Worm (Caenorhabditis elegans): ENCODE measurements around the gene C26B2.2.

The C26B2.2 gene

DNA sequence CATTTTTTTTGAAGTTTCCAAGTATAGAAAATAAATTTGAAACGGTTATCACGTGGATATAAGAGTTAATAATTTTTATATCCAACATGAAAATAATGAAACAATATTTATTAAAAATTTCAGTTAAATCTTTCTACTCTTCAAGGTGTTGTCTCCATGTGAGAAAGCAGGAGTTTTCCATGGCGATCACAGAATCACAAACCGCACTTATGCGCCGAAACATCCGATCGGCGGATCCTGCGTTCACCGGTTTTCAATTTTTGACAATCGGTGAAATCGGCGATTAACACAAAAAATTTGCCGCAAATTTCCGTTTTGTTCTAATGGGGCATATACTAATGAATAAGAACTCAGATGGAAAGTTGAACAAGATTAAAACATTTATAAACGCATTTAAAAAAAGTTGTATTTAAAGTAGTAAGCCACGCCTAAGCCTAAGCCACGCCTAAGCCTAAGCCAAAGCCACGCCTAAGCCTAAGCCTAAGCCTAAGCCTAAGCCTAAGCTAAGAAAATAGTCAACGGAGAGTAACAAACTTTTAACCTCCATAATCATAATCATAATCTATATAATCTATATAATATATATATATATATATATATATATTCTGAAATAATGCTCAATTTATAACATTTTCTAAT, at the start of gene C26B2.2:
TSS of gene C26B2.2 (minus strand) at position 88 of the 639 bp plus-strand sequence.
- TF ChIP-seq sea-2 (GFP tag; optimal IDR thresholded peaks at IDR 0.05), result no peak
- TF ChIP-seq aly-2 (tag; optimal IDR thresholded peaks at IDR 0.05), result no peak
- TF ChIP-seq nhr-77 (tag; optimal IDR thresholded peaks at IDR 0.05), result no peak
- no peak for TF ChIP-seq fkh-10 (GFP tag; optimal IDR thresholded peaks at IDR 0.05)
- TF ChIP-seq elt-2 (tag; optimal IDR thresholded peaks at IDR 0.05), result no peak
- TF ChIP-seq elt-1 (tag; optimal IDR thresholded peaks at IDR 0.05), result no peak
- TF ChIP-seq egl-5 (tag; optimal IDR thresholded peaks at IDR 0.05), result no peak
- no peak for TF ChIP-seq nhr-11 (tag; optimal IDR thresholded peaks at IDR 0.05)
- no peak for TF ChIP-seq nfya-1 (tag; optimal IDR thresholded peaks at IDR 0.05; ENCODE audit: insufficient read depth)
- no peak for TF ChIP-seq ceh-82 (tag; optimal IDR thresholded peaks at IDR 0.05)
- TF ChIP-seq ztf-4 (tag; optimal IDR thresholded peaks at IDR 0.05), result no peak
- no peak for TF ChIP-seq lsy-12 (tag; optimal IDR thresholded peaks at IDR 0.05)
- TF ChIP-seq ama-1 (optimal IDR thresholded peaks at IDR 0.05), result no peak

DNA sequence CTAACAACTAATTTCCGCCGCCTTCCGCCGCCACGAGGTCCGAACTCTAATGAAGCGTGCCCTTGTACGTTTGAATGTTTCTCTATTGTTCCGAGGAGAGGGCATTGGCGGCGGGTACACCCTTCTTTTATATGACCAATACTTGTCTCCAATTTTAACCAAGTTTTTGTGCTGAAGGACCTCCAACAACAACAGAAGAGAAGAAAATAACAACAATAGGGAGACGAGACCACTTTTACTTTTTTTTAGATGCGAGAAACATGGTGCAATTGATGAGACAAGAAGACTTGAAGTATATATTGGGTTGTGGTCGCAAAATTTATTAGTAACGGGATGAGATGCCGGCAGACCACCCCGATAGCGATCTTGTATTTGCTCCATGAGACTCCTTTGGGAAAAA, 49.0 kb upstream of the C26B2.2 start:
- TF ChIP-seq ZK546.5 (tag; optimal IDR thresholded peaks at IDR 0.05) (no peak), egl-27 (tag; optimal IDR thresholded peaks at IDR 0.05) (no peak), nfya-1 (tag; optimal IDR thresholded peaks at IDR 0.05; ENCODE audit: insufficient read depth) (no peak), ceh-28 (tag; optimal IDR thresholded peaks at IDR 0.05) (no peak), skn-1 (tag; optimal IDR thresholded peaks at IDR 0.05) (no peak), nhr-28 (tag; optimal IDR thresholded peaks at IDR 0.05) (no peak), egl-5 (tag; optimal IDR thresholded peaks at IDR 0.05) (no peak), sea-2 (GFP tag; optimal IDR thresholded peaks at IDR 0.05) (no peak), pqm-1 (tag; optimal IDR thresholded peaks at IDR 0.05) (no peak), elt-2 (tag; optimal IDR thresholded peaks at IDR 0.05) (no peak), snpc-4 (tag; optimal IDR thresholded peaks at IDR 0.05) (no peak), fkh-10 (GFP tag; optimal IDR thresholded peaks at IDR 0.05) (no peak), pha-4 (tag; optimal IDR thresholded peaks at IDR 0.05) (no peak), ceh-16 (tag; optimal IDR thresholded peaks at IDR 0.05) (no peak)

DNA sequence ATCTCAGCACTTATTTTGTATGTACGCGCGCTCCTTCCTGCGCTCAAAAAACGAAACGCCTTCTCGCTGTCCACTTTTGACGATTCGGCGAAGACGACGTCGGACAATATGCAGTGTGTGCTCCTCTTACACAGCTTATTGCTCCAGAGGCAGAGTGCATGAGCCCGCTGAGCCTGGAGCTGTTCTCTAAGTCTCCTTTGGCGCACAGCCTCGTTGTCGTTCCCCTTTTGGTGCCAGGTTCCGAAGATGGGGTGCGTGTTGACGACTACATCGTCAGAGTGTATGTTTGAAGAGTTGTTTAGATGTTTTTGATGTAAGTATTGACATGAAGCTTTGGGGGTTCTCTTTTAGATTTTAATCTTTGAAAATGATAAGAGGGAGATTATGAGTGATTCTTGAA, 48.4 kb upstream of the C26B2.2 start:
- TF ChIP-seq ceh-82 (tag; optimal IDR thresholded peaks at IDR 0.05) (no peak), daf-12 (tag; optimal IDR thresholded peaks at IDR 0.05) (no peak), lsy-12 (tag; optimal IDR thresholded peaks at IDR 0.05) (no peak), nhr-77 (tag; optimal IDR thresholded peaks at IDR 0.05) (no peak), nfya-1 (tag; optimal IDR thresholded peaks at IDR 0.05; ENCODE audit: insufficient read depth) (peak; percentile 19), elt-1 (tag; optimal IDR thresholded peaks at IDR 0.05) (peak; percentile 46), lin-15B (tag; optimal IDR thresholded peaks at IDR 0.05) (no peak), unc-62 (GFP tag; optimal IDR thresholded peaks at IDR 0.05) (peak; percentile 27), lin-39 (tag; optimal IDR thresholded peaks at IDR 0.05) (peak; percentile 79)

DNA sequence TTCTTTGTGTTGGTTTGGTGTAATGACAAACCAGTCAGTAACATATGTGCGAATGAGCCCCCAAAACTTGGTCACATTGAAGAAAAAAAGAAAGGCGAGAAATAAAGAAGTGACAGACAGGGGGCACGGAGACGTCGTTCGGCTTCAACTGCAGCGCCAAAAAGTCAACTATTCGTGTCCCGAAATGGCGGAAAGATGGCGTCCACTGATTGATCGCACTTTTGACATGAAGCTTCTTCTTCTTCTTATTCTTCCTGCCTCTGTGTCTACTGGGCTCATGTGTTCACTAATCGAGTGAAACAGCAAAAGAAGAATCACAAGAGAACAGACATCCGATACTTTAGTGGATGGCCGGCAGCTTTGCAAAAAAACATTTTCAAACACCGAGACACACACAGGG, 47.2 kb upstream of the C26B2.2 start:
- TF ChIP-seq lsy-12 (tag; optimal IDR thresholded peaks at IDR 0.05) (no peak), hmg-11 (tag; optimal IDR thresholded peaks at IDR 0.05) (peak; percentile 6), unc-62 (GFP tag; optimal IDR thresholded peaks at IDR 0.05) (peak; percentile 82), lin-39 (tag; optimal IDR thresholded peaks at IDR 0.05) (peak; percentile 84), nfya-1 (tag; optimal IDR thresholded peaks at IDR 0.05; ENCODE audit: insufficient read depth) (peak; percentile 47), skn-1 (tag; optimal IDR thresholded peaks at IDR 0.05) (no peak), egl-5 (tag; optimal IDR thresholded peaks at IDR 0.05) (no peak), snpc-4 (tag; optimal IDR thresholded peaks at IDR 0.05) (no peak), mdl-1 (tag; optimal IDR thresholded peaks at IDR 0.05) (no peak), ceh-9 (tag; optimal IDR thresholded peaks at IDR 0.05) (no peak), elt-3 (tag; optimal IDR thresholded peaks at IDR 0.05) (no peak), ceh-16 (tag; optimal IDR thresholded peaks at IDR 0.05) (no peak), elt-1 (tag; optimal IDR thresholded peaks at IDR 0.05) (peak; percentile 91), pha-4 (tag; optimal IDR thresholded peaks at IDR 0.05) (no peak), ztf-11 (tag; optimal IDR thresholded peaks at IDR 0.05) (no peak), nhr-12 (tag; optimal IDR thresholded peaks at IDR 0.05) (no peak)

DNA sequence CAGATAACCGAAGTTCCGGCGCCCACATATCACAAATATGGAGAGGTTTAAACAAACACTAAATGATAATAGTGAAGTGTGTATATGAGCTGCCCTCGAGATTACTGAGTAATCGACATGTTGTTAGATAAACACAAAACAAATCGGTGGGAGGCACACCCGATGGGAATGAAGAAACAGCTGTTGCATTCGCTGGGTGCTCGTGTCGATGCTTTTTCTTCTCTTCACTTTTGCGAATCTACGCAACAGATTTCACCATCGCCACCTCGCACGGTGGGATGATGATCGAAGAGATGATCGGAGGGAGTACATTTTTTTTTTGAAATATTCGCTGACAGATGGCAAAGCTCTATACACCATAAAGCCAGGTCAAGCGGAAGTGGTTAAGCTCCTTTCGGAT, 46.4 kb upstream of the C26B2.2 start:
- TF ChIP-seq egl-5 (tag; optimal IDR thresholded peaks at IDR 0.05) (no peak), nhr-23 (tag; optimal IDR thresholded peaks at IDR 0.05) (no peak), unc-62 (GFP tag; optimal IDR thresholded peaks at IDR 0.05) (no peak), sea-2 (GFP tag; optimal IDR thresholded peaks at IDR 0.05) (no peak), fkh-10 (GFP tag; optimal IDR thresholded peaks at IDR 0.05) (no peak), fkh-2 (tag; optimal IDR thresholded peaks at IDR 0.05) (no peak), nhr-67 (tag; optimal IDR thresholded peaks at IDR 0.05) (no peak), skn-1 (tag; optimal IDR thresholded peaks at IDR 0.05) (no peak), elt-1 (tag; optimal IDR thresholded peaks at IDR 0.05) (no peak)
